Worm (Caenorhabditis elegans) whole organism, L4/young adult: Measurements from ENCODE around the gene F46G10.4.

Experiments
- dao-5 ChIP-seq: sonication (generic microtip); optimal IDR thresholded peaks from 2 replicates; lab custom pipeline; 2016; ENCODE audit warnings: missing genotype, missing genetic modification characterization, moderate library complexity, missing compliant biosample characterization
- him-1 ChIP-seq: sonication (generic microtip); optimal IDR thresholded peaks from 2 replicates; lab custom pipeline; 2016; ENCODE audit warnings: missing genotype, missing genetic modification reagents, missing genetic modification characterization, missing compliant biosample characterization

DNA sequence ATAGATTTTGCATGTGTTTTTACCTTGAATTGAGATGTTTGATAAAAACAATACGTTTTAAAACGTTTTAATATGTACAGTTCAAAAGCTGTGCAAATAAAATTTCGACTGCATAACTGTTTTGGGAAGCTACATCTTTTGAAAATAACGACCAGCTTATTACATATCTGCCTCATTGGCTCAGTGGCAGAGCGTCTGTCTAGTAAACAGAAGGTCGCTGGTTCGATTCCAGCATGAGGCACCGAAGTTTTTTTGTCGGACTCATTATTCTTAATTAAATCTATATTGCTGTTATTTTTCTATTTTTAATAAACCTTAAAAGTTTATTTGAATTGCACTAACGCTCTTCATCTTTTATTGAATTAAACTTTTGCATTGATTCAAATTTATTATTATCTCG lies 40.8 kb upstream of the F46G10.4 start:
- TF ChIP-seq him-1 (tag; lab: Kevin White, UChicago) (no peak), dao-5 (tag; lab: Kevin White, UChicago) (no peak)
